Worm (Caenorhabditis elegans): ENCODE data around the gene nhr-31.

nhr-31 gene

DNA sequence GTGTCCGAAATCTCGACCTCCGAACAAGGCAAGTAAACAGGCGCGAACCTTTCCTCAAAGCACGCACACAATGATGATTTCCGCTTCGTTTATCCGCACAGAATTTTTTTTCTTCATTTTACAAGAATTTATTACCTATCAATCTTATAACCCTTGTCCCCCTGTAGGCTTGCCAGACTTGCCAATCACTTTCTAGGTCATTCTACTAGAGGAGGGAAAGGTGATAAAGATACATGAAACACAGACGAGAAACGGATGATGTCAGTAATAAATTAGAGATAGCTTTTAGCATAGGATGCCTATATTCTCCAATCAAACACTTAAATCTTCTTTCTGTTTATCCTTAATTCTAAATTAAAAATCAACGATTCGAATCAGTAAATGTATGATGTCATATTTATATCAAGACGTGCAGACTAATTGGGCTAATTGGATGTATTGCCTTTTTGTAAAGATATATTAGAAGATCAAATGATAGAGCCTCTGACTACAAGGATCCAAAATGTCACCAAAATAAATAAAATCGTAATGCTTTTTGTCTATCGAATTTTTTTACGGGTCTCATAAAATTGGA, 1.9 kb downstream of the nhr-31 start:
- peak; percentile 3 for TF ChIP-seq ceh-28 (tag; optimal IDR thresholded peaks at IDR 0.05)
- TF ChIP-seq nhr-25 (tag; optimal IDR thresholded peaks at IDR 0.05) = peak; percentile 70
- peak; percentile 26 for TF ChIP-seq elt-2 (tag; optimal IDR thresholded peaks at IDR 0.05)
- TF ChIP-seq nhr-23 (tag; optimal IDR thresholded peaks at IDR 0.05) = peak; percentile 57
- TF ChIP-seq ztf-11 (tag; optimal IDR thresholded peaks at IDR 0.05) = no peak
- TF ChIP-seq nhr-237 (tag; optimal IDR thresholded peaks at IDR 0.05) = no peak
- no peak for TF ChIP-seq egl-27 (tag; optimal IDR thresholded peaks at IDR 0.05)
- no peak for TF ChIP-seq fkh-2 (tag; optimal IDR thresholded peaks at IDR 0.05)
- TF ChIP-seq mdl-1 (tag; optimal IDR thresholded peaks at IDR 0.05) = no peak

DNA sequence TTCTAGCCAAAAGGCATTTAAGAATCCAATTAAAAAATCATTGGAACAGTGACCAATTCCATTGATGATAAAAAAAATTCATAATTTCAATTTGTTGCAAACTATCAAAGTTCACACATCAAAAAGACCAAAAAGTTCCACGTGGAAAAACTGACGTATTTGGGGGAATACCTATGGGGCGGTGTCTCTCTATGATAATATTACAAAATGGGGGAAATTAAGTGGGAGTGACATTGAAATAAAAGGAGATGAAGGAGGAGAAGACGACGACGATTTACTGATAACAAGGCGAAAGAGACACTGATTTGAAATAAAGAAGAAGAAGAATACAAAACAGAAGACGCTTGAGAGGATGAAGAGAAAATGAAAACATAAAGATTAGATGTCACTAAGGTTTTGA, 3.0 kb downstream of the nhr-31 start:
- TF ChIP-seq elt-2 (tag; optimal IDR thresholded peaks at IDR 0.05) = peak; percentile 90
- TF ChIP-seq nhr-12 (tag; optimal IDR thresholded peaks at IDR 0.05) = no peak
- TF ChIP-seq elt-3 (tag; optimal IDR thresholded peaks at IDR 0.05) = peak in 2 of 3 experiments; percentile 34 to 46
- peak; percentile 8 for TF ChIP-seq nfya-1 (tag; optimal IDR thresholded peaks at IDR 0.05; ENCODE audit: insufficient read depth)
- no peak for TF ChIP-seq unc-62 (GFP tag; optimal IDR thresholded peaks at IDR 0.05)
- TF ChIP-seq unc-39 (tag; optimal IDR thresholded peaks at IDR 0.05) = no peak
- no peak for TF ChIP-seq fkh-2 (tag; optimal IDR thresholded peaks at IDR 0.05)
- TF ChIP-seq ceh-16 (tag; optimal IDR thresholded peaks at IDR 0.05) = no peak
- peak; percentile 19 for TF ChIP-seq jun-1 (tag; optimal IDR thresholded peaks at IDR 0.05)
- TF ChIP-seq egl-27 (tag; optimal IDR thresholded peaks at IDR 0.05) = no peak
- TF ChIP-seq nhr-25 (tag; optimal IDR thresholded peaks at IDR 0.05) = peak; percentile 36
- TF ChIP-seq mdl-1 (tag; optimal IDR thresholded peaks at IDR 0.05) = peak; percentile 34
- peak; percentile 91 for TF ChIP-seq pqm-1 (tag; optimal IDR thresholded peaks at IDR 0.05)

DNA sequence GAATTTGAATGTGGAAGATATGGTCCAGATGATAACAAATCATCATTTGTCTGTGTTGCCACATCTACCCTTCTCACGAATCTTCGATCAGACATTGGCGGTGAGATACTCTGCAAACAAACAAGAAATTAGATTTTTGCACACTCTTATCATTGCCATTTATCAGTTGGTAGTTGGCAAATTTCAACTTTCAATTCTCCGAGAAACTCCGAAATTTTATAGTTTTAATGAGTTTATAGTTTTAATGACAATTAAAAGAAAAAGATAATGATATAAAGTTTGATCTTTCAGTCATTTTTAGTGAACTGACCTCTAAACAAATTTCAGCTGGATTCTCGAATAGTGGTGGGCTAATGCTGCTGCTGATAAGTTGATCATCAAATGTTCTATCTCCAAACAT, 5.5 kb downstream of the nhr-31 start:
- no peak for TF ChIP-seq snpc-4 (tag; optimal IDR thresholded peaks at IDR 0.05)
- no peak for TF ChIP-seq nhr-12 (tag; optimal IDR thresholded peaks at IDR 0.05)
- TF ChIP-seq lsy-12 (tag; optimal IDR thresholded peaks at IDR 0.05) = no peak
- no peak for TF ChIP-seq nhr-23 (tag; optimal IDR thresholded peaks at IDR 0.05)
- TF ChIP-seq ama-1 (optimal IDR thresholded peaks at IDR 0.05) = no peak
- TF ChIP-seq nhr-77 (tag; optimal IDR thresholded peaks at IDR 0.05) = no peak
- no peak for TF ChIP-seq ztf-11 (tag; optimal IDR thresholded peaks at IDR 0.05)
- TF ChIP-seq mml-1 (tag; optimal IDR thresholded peaks at IDR 0.05) = no peak
- peak; percentile 22 for TF ChIP-seq pqm-1 (tag; optimal IDR thresholded peaks at IDR 0.05)
- TF ChIP-seq unc-62 (GFP tag; optimal IDR thresholded peaks at IDR 0.05) = no peak
- no peak for TF ChIP-seq lin-15B (tag; optimal IDR thresholded peaks at IDR 0.05)
- TF ChIP-seq ZK546.5 (tag; optimal IDR thresholded peaks at IDR 0.05) = no peak
- TF ChIP-seq elt-2 (tag; optimal IDR thresholded peaks at IDR 0.05) = peak; percentile 48

DNA sequence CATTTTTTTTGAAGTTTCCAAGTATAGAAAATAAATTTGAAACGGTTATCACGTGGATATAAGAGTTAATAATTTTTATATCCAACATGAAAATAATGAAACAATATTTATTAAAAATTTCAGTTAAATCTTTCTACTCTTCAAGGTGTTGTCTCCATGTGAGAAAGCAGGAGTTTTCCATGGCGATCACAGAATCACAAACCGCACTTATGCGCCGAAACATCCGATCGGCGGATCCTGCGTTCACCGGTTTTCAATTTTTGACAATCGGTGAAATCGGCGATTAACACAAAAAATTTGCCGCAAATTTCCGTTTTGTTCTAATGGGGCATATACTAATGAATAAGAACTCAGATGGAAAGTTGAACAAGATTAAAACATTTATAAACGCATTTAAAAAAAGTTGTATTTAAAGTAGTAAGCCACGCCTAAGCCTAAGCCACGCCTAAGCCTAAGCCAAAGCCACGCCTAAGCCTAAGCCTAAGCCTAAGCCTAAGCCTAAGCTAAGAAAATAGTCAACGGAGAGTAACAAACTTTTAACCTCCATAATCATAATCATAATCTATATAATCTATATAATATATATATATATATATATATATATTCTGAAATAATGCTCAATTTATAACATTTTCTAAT, 7.2 kb downstream of the nhr-31 start, which contains the start of gene C26B2.2:
Gene C26B2.2 (minus strand): TSS at position 88 of the 639 bp plus-strand sequence.
- TF ChIP-seq zag-1 (tag; optimal IDR thresholded peaks at IDR 0.05) (no peak), ceh-16 (tag; optimal IDR thresholded peaks at IDR 0.05) (no peak), mdl-1 (tag; optimal IDR thresholded peaks at IDR 0.05) (no peak), lsy-12 (tag; optimal IDR thresholded peaks at IDR 0.05) (no peak), hmg-11 (tag; optimal IDR thresholded peaks at IDR 0.05) (no peak), elt-2 (tag; optimal IDR thresholded peaks at IDR 0.05) (no peak), tbx-2 (tag; optimal IDR thresholded peaks at IDR 0.05) (no peak), nhr-237 (tag; optimal IDR thresholded peaks at IDR 0.05) (no peak), nhr-11 (tag; optimal IDR thresholded peaks at IDR 0.05) (no peak), ceh-9 (tag; optimal IDR thresholded peaks at IDR 0.05) (no peak), nhr-28 (tag; optimal IDR thresholded peaks at IDR 0.05) (no peak), nhr-12 (tag; optimal IDR thresholded peaks at IDR 0.05) (no peak), lin-15B (tag; optimal IDR thresholded peaks at IDR 0.05) (no peak), pqm-1 (tag; optimal IDR thresholded peaks at IDR 0.05) (no peak), nhr-67 (tag; optimal IDR thresholded peaks at IDR 0.05) (no peak)

DNA sequence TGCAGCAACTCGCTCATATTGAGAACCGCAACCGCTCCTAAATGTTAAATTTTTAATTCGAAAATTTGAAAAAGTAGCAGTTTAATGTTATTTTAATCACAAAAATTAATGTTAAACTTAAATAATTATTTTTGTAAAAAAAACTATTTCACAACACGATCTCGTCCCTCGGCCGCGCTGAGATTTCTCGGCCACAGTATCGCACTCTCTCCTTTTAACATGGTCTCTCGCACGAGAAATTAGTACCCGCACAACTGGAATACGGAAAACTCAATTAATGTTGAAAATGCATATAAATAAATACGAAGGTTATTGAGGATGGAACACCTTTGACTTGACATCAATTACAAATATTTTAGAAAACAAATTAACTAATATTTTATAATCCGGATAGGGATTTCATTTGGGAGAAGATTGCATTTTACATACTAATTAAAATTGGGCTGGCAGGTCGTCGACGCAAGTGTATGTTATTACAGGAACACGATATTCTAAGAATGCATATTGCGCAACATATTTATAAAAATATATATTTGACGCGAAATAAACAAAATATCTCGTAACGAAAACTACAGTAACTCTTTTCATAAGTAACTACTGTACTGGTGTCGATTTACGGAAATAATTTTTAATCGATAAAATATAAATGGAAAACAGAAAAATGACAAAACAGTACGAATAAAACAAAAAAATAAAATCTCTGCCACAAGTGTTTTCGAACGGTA, 9.4 kb downstream of the nhr-31 start, which contains the start of gene dnc-4:
Gene dnc-4 (minus strand): TSS at position 37 of the 725 bp plus-strand sequence.
- TF ChIP-seq lsy-12 (tag; optimal IDR thresholded peaks at IDR 0.05) = no peak
- peak; percentile 45 for TF ChIP-seq lin-15B (tag; optimal IDR thresholded peaks at IDR 0.05)
- no peak for TF ChIP-seq nhr-25 (tag; optimal IDR thresholded peaks at IDR 0.05)
- no peak for TF ChIP-seq ceh-16 (tag; optimal IDR thresholded peaks at IDR 0.05)
- peak; percentile 61 for TF ChIP-seq hmg-11 (tag; optimal IDR thresholded peaks at IDR 0.05)
- TF ChIP-seq pha-4 (tag; optimal IDR thresholded peaks at IDR 0.05) = peak; percentile 29
- TF ChIP-seq snpc-4 (tag; optimal IDR thresholded peaks at IDR 0.05) = no peak
- TF ChIP-seq daf-12 (tag; optimal IDR thresholded peaks at IDR 0.05) = no peak
- TF ChIP-seq nhr-43 (tag; optimal IDR thresholded peaks at IDR 0.05; ENCODE audit: poor library complexity, severe bottlenecking) = no peak
- no peak for TF ChIP-seq mdl-1 (tag; optimal IDR thresholded peaks at IDR 0.05)
- no peak for TF ChIP-seq ceh-82 (tag; optimal IDR thresholded peaks at IDR 0.05)
- TF ChIP-seq R02D3.7 (tag; optimal IDR thresholded peaks at IDR 0.05) = no peak
- no peak for TF ChIP-seq nhr-11 (tag; optimal IDR thresholded peaks at IDR 0.05)
- no peak for TF ChIP-seq sea-2 (GFP tag; optimal IDR thresholded peaks at IDR 0.05)
- no peak for TF ChIP-seq aly-2 (tag; optimal IDR thresholded peaks at IDR 0.05)
- TF ChIP-seq nhr-28 (tag; optimal IDR thresholded peaks at IDR 0.05) = no peak
- no peak for TF ChIP-seq elt-1 (tag; optimal IDR thresholded peaks at IDR 0.05)
- peak; percentile 19 for TF ChIP-seq lin-39 (tag; optimal IDR thresholded peaks at IDR 0.05)
- TF ChIP-seq nhr-23 (tag; optimal IDR thresholded peaks at IDR 0.05) = peak; percentile 12
- TF ChIP-seq jun-1 (tag; optimal IDR thresholded peaks at IDR 0.05) = no peak
- TF ChIP-seq nhr-77 (tag; optimal IDR thresholded peaks at IDR 0.05) = no peak
- no peak for TF ChIP-seq unc-39 (tag; optimal IDR thresholded peaks at IDR 0.05)
